Worm (Caenorhabditis elegans) whole organism, young adult: Measurements from ENCODE around the gene srh-236.
A peak's percentile ranks its signal among the peaks of the same experiment; 100 is the strongest.

Source experiments
- C06A6.2 ChIP-seq: fragments of 200-800 bp; sonication (Bioruptor generic); conservative IDR thresholded peaks from 2 replicates; pipeline ENCODE4 v1.3.6; 2022; ENCODE audit warnings: missing genetic modification characterization, missing compliant biosample characterization
- C17E4.6 ChIP-seq: fragments of 200-800 bp; sonication (Bioruptor generic); IDR thresholded peaks from 2 replicates; pipeline ENCODE4 v1.3.6; 2022; ENCODE audit warnings: missing genetic modification reagents, missing genetic modification characterization, missing compliant biosample characterization
- F10E7.11 ChIP-seq: sonication (generic microtip); optimal IDR thresholded peaks from 2 replicates; lab custom pipeline; 2017; ENCODE audit warnings: mild to moderate bottlenecking, missing genetic modification characterization, moderate library complexity, missing compliant biosample characterization
- F22D6.2 ChIP-seq: sonication (generic microtip); optimal IDR thresholded peaks from 2 replicates; lab custom pipeline; 2016; ENCODE audit warnings: mild to moderate bottlenecking, missing genetic modification characterization, missing compliant biosample characterization
- F23B12.7 ChIP-seq: sonication (generic microtip); optimal IDR thresholded peaks from 2 replicates; lab custom pipeline; 2017; ENCODE audit warnings: missing genetic modification characterization, mild to moderate bottlenecking, missing compliant biosample characterization, antibody characterized with exemption, moderate library complexity; ENCODE audit not compliant: insufficient read depth
- F33H1.4 ChIP-seq: fragments of 200-800 bp; sonication (Bioruptor generic); IDR thresholded peaks from 2 replicates; pipeline ENCODE4 v1.3.6; 2022; ENCODE audit warnings: missing genetic modification reagents, missing genetic modification characterization, missing compliant biosample characterization
- F37B4.10 ChIP-seq: fragments of 200-800 bp; sonication (Bioruptor generic); IDR thresholded peaks from 2 replicates; pipeline ENCODE4 v1.3.6; 2022; ENCODE audit warnings: missing genetic modification characterization, missing compliant biosample characterization
- F39B2.1 ChIP-seq: fragments of 200-800 bp; sonication (Bioruptor generic); IDR thresholded peaks from 2 replicates; pipeline ENCODE4 v1.3.6; 2022; ENCODE audit warnings: missing genetic modification reagents, missing genetic modification characterization, missing compliant biosample characterization
- F52B5.7 ChIP-seq: sonication (generic microtip); optimal IDR thresholded peaks from 2 replicates; lab custom pipeline; 2016; ENCODE audit warnings: mild to moderate bottlenecking, missing genetic modification characterization, missing compliant biosample characterization
- F55B11.4 ChIP-seq: sonication (generic microtip); optimal IDR thresholded peaks from 2 replicates; lab custom pipeline; 2016; ENCODE audit warnings: missing compliant biosample characterization, missing genetic modification characterization, borderline replicate concordance; ENCODE audit not compliant: insufficient read depth
- F57A8.1 ChIP-seq: fragments of 200-800 bp; sonication (Bioruptor generic); optimal IDR thresholded peaks from 2 replicates; lab custom pipeline; 2018; ENCODE audit warnings: mild to moderate bottlenecking, missing genetic modification characterization, moderate library complexity, missing compliant biosample characterization
- T07F8.4 ChIP-seq: sonication (generic microtip); optimal IDR thresholded peaks from 2 replicates; lab custom pipeline; 2016; ENCODE audit warnings: mild to moderate bottlenecking, missing genetic modification characterization, moderate library complexity, missing compliant biosample characterization
- T26A5.8 ChIP-seq: sonication (generic microtip); optimal IDR thresholded peaks from 2 replicates; lab custom pipeline; 2016; ENCODE audit warnings: missing genetic modification characterization, missing compliant biosample characterization
- Y56A3A.18 ChIP-seq: fragments of 200-800 bp; sonication (Bioruptor generic); IDR thresholded peaks from 2 replicates; pipeline ENCODE4 v1.3.6; 2022; ENCODE audit warnings: missing genetic modification reagents, missing genetic modification characterization, missing compliant biosample characterization
- akir-1 ChIP-seq: fragments of 200-800 bp; sonication (Bioruptor generic); optimal IDR thresholded peaks from 2 replicates; lab custom pipeline; 2018; ENCODE audit warnings: mild to moderate bottlenecking, missing genetic modification characterization, moderate library complexity, missing compliant biosample characterization
- ama-1 ChIP-seq, 3 experiments: fragments of 150-350 bp in 1 of 3; sonication (generic microtip) in 2 of 3; optimal IDR thresholded peaks; 2 replicates each; lab custom pipeline; 2014 to 2018; ENCODE audit warnings: missing biosample characterization in 2 of 3, missing genetic modification characterization in 2 of 3, missing genetic modification reagents in 2 of 3
- attf-3 ChIP-seq: fragments of 200-800 bp; sonication (Bioruptor generic); conservative IDR thresholded peaks from 2 replicates; pipeline ENCODE4 v1.3.6; 2022; ENCODE audit warnings: missing genetic modification reagents, missing genetic modification characterization, missing compliant biosample characterization
- attf-6 ChIP-seq: fragments of 200-800 bp; sonication (Bioruptor generic); IDR thresholded peaks from 2 replicates; pipeline ENCODE4 v1.3.6; 2022; ENCODE audit warnings: missing genetic modification reagents, missing genetic modification characterization, missing compliant biosample characterization
- bed-1 ChIP-seq: fragments of 200-800 bp; sonication (Bioruptor generic); IDR thresholded peaks from 2 replicates; pipeline ENCODE4 v1.3.6; 2022; ENCODE audit warnings: missing genetic modification reagents, missing genetic modification characterization, missing compliant biosample characterization
- ccch-3 ChIP-seq: fragments of 200-800 bp; sonication (Bioruptor generic); optimal IDR thresholded peaks from 2 replicates; lab custom pipeline; 2018; ENCODE audit warnings: mild to moderate bottlenecking, missing genetic modification characterization, missing compliant biosample characterization
- cebp-2 ChIP-seq: fragments of 200-800 bp; sonication (Bioruptor generic); IDR thresholded peaks from 2 replicates; pipeline ENCODE4 v1.3.6; 2022; ENCODE audit warnings: missing genetic modification characterization, missing compliant biosample characterization
- ceh-40 ChIP-seq: fragments of 200-800 bp; sonication (Bioruptor generic); IDR thresholded peaks from 2 replicates; pipeline ENCODE4 v1.3.6; 2022; ENCODE audit warnings: missing genetic modification characterization, missing compliant biosample characterization
- ceh-79 ChIP-seq: sonication (generic microtip); optimal IDR thresholded peaks from 2 replicates; lab custom pipeline; 2017; ENCODE audit warnings: mild to moderate bottlenecking, missing genetic modification characterization, missing compliant biosample characterization
- ceh-91 ChIP-seq: fragments of 200-800 bp; sonication (Bioruptor generic); IDR thresholded peaks from 2 replicates; pipeline ENCODE4 v1.3.6; 2022; ENCODE audit warnings: missing genetic modification reagents, missing genetic modification characterization, missing compliant biosample characterization
- dox-1 ChIP-seq: fragments of 200-800 bp; sonication (Bioruptor generic); IDR thresholded peaks from 2 replicates; pipeline ENCODE4 v1.3.6; 2022; ENCODE audit warnings: missing genetic modification reagents, missing genetic modification characterization, missing compliant biosample characterization
- dpff-1 ChIP-seq: sonication (generic microtip); optimal IDR thresholded peaks from 2 replicates; lab custom pipeline; 2017; ENCODE audit warnings: mild to moderate bottlenecking, missing genetic modification characterization, missing compliant biosample characterization
- dpl-1 ChIP-seq: fragments of 150-350 bp; optimal IDR thresholded peaks from 2 replicates; lab custom pipeline; 2014; ENCODE audit warnings: missing biosample characterization, missing genetic modification reagents, missing genetic modification characterization
- hlh-26 ChIP-seq: fragments of 200-800 bp; sonication (Bioruptor generic); conservative IDR thresholded peaks from 2 replicates; pipeline ENCODE4 v1.3.6; 2022; ENCODE audit warnings: missing genetic modification reagents, missing genetic modification characterization, missing compliant biosample characterization
- let-526 ChIP-seq: fragments of 200-800 bp; sonication (Bioruptor generic); IDR thresholded peaks from 2 replicates; pipeline ENCODE4 v1.3.6; 2022; ENCODE audit warnings: missing genetic modification reagents, missing genetic modification characterization, missing compliant biosample characterization
- let-607 ChIP-seq, 2 experiments: fragments of 200-800 bp in 1 of 2; sonication (Bioruptor generic) in 1 of 2; sonication (generic microtip) in 1 of 2; optimal IDR thresholded peaks; 2 replicates each; lab custom pipeline; 2016 to 2018; ENCODE audit warnings: mild to moderate bottlenecking in 2 of 2, missing compliant biosample characterization in 2 of 2, missing genetic modification characterization in 2 of 2, moderate library complexity in 2 of 2, missing genotype in 1 of 2
- lin-26 ChIP-seq: fragments of 200-800 bp; sonication (Bioruptor generic); IDR thresholded peaks from 2 replicates; pipeline ENCODE4 v1.3.6; 2022; ENCODE audit warnings: missing genetic modification reagents, missing genetic modification characterization, missing compliant biosample characterization
- lin-40 ChIP-seq: sonication (generic microtip); optimal IDR thresholded peaks from 2 replicates; lab custom pipeline; 2016; ENCODE audit warnings: missing genetic modification characterization, mild to moderate bottlenecking, missing compliant biosample characterization, missing genotype, missing genetic modification reagents
- madf-10 ChIP-seq: sonication (generic microtip); optimal IDR thresholded peaks from 2 replicates; lab custom pipeline; 2016; ENCODE audit warnings: mild to moderate bottlenecking, missing genetic modification characterization, missing compliant biosample characterization
- nhr-27 ChIP-seq: fragments of 200-800 bp; sonication (Bioruptor generic); optimal IDR thresholded peaks from 2 replicates; lab custom pipeline; 2018; ENCODE audit warnings: mild to moderate bottlenecking, missing genetic modification characterization, moderate library complexity, missing compliant biosample characterization
- nhr-90 ChIP-seq: sonication (generic microtip); optimal IDR thresholded peaks from 2 replicates; lab custom pipeline; 2016; ENCODE audit warnings: missing genotype, mild to moderate bottlenecking, missing genetic modification characterization, missing compliant biosample characterization
- pha-4 ChIP-seq: fragments of 150-350 bp; sonication (generic microtip); optimal IDR thresholded peaks from 2 replicates; lab custom pipeline; 2014; ENCODE audit warnings: missing biosample characterization, missing genetic modification reagents, missing genetic modification characterization
- sdz-38 ChIP-seq: sonication (generic microtip); optimal IDR thresholded peaks from 2 replicates; lab custom pipeline; 2016; ENCODE audit warnings: missing genotype, missing genetic modification characterization, missing compliant biosample characterization
- snpc-1.1 ChIP-seq: sonication (generic microtip); optimal IDR thresholded peaks from 2 replicates; lab custom pipeline; 2017; ENCODE audit warnings: missing genetic modification characterization, mild to moderate bottlenecking, missing compliant biosample characterization, antibody characterized with exemption, moderate library complexity, missing genotype, missing genetic modification reagents; ENCODE audit not compliant: insufficient read depth
- snpc-1.3 ChIP-seq: sonication (generic microtip); optimal IDR thresholded peaks from 2 replicates; lab custom pipeline; 2017; ENCODE audit warnings: missing genetic modification characterization, mild to moderate bottlenecking, missing compliant biosample characterization, antibody characterized with exemption, moderate library complexity, missing genotype, missing genetic modification reagents; ENCODE audit not compliant: insufficient read depth
- snpc-4 ChIP-seq, 5 experiments: fragments of 150-350 bp in 1 of 5; sonication (generic microtip) in 4 of 5; optimal IDR thresholded peaks; 2 replicates each; lab custom pipeline; 2014 to 2018; ENCODE audit warnings: missing genetic modification characterization in 5 of 5, missing biosample characterization in 3 of 5, antibody characterized with exemption in 2 of 5, mild to moderate bottlenecking in 2 of 5, missing compliant biosample characterization in 2 of 5, missing genotype in 2 of 5, moderate library complexity in 2 of 5, missing genetic modification reagents in 1 of 5
- unc-130 ChIP-seq: sonication (generic microtip); optimal IDR thresholded peaks from 2 replicates; lab custom pipeline; 2016; ENCODE audit warnings: missing genetic modification reagents, missing genetic modification characterization, missing compliant biosample characterization
- xnd-1 ChIP-seq: sonication (generic microtip); optimal IDR thresholded peaks from 2 replicates; lab custom pipeline; 2016; ENCODE audit warnings: missing genotype, missing genetic modification reagents, missing genetic modification characterization, missing compliant biosample characterization
- zfh-2 ChIP-seq: fragments of 200-800 bp; sonication (Bioruptor generic); conservative IDR thresholded peaks from 2 replicates; pipeline ENCODE4 v1.3.6; 2022; ENCODE audit warnings: missing genetic modification reagents, missing genetic modification characterization, missing compliant biosample characterization
- zim-3 ChIP-seq: sonication (generic microtip); optimal IDR thresholded peaks from 2 replicates; lab custom pipeline; 2017; ENCODE audit warnings: mild to moderate bottlenecking, missing genetic modification characterization, moderate library complexity, missing compliant biosample characterization
- ztf-18 ChIP-seq: sonication (generic microtip); optimal IDR thresholded peaks from 2 replicates; lab custom pipeline; 2016; ENCODE audit warnings: missing genotype, mild to moderate bottlenecking, missing genetic modification characterization, missing compliant biosample characterization
- ztf-28 ChIP-seq: fragments of 200-800 bp; sonication (Bioruptor generic); IDR thresholded peaks from 2 replicates; pipeline ENCODE4 v1.3.6; 2022; ENCODE audit warnings: missing genetic modification reagents, missing genetic modification characterization, missing compliant biosample characterization

Gene srh-236

ce11 chrV:17212743-17213142, 904 bp upstream of the srh-236 start, which contains the start of gene srh-113:
TSS of gene srh-113 (plus strand) at chrV:17213043.
- TF ChIP-seq ceh-91 (GFP tag; lab: Robert Waterston, UW) (no peak), dox-1 (GFP tag; lab: Robert Waterston, UW) (no peak), lin-40 (no peak), F39B2.1 (GFP tag; lab: Robert Waterston, UW) (no peak), F10E7.11 (tag; lab: Kevin White, UChicago) (no peak), nhr-90 (tag; lab: Kevin White, UChicago) (no peak), F23B12.7 (tag; lab: Kevin White, UChicago) (no peak), ccch-3 (GFP tag; lab: Kevin White, UChicago) (no peak), T07F8.4 (tag; lab: Kevin White, UChicago) (no peak), F52B5.7 (tag; lab: Kevin White, UChicago) (no peak), ceh-79 (no peak), Y56A3A.18 (GFP tag; lab: Robert Waterston, UW) (no peak)
- TF ChIP-seq, all 124 proteins: peak for 0

- TF ChIP-seq dpff-1 = no peak
- TF ChIP-seq C06A6.2 = no peak
- TF ChIP-seq attf-6 = no peak
- no peak for TF ChIP-seq F57A8.1
- TF ChIP-seq sdz-38 = no peak
- TF ChIP-seq F22D6.2 (tag; lab: Kevin White, UChicago) = no peak
- no peak for TF ChIP-seq F37B4.10 (GFP tag; lab: Robert Waterston, UW)
- TF ChIP-seq let-607 (tag; optimal IDR thresholded peaks at IDR 0.05; lab: Kevin White, UChicago) = no peak
- TF ChIP-seq madf-10 (tag; lab: Kevin White, UChicago) = no peak
- TF ChIP-seq C17E4.6 = no peak
- TF ChIP-seq cebp-2 (GFP tag; lab: Robert Waterston, UW) = no peak
- TF ChIP-seq snpc-1.1 = no peak
- TF ChIP-seq let-526 (GFP tag; lab: Robert Waterston, UW) = no peak
Measured at ce11 chrV:17208045-17208444, 3.8 kb downstream of the srh-236 start, which contains the start of gene Y68A4A.13. TSS of gene Y68A4A.13 (minus strand) at chrV:17208145.

- TF ChIP-seq pha-4 (tag; lab: Kevin White, UChicago) = no peak
- TF ChIP-seq cebp-2 (GFP tag; lab: Robert Waterston, UW) = no peak
- TF ChIP-seq ama-1 (optimal IDR thresholded peaks at IDR 0.05; lab: Kevin White, UChicago) = no peak
- TF ChIP-seq ama-1 (GFP tag; optimal IDR thresholded peaks at IDR 0.05; lab: Kevin White, UChicago) = no peak
- TF ChIP-seq ztf-18 (tag; lab: Kevin White, UChicago) = no peak
- no peak for TF ChIP-seq akir-1 (GFP tag; lab: Kevin White, UChicago)
- no peak for TF ChIP-seq ztf-28
- no peak for TF ChIP-seq F33H1.4
- no peak for TF ChIP-seq ceh-40 (GFP tag; lab: Robert Waterston, UW)
- TF ChIP-seq zim-3 (tag; lab: Kevin White, UChicago) = no peak
- TF ChIP-seq lin-26 = no peak
- TF ChIP-seq zfh-2 (GFP tag; lab: Robert Waterston, UW) = peak; percentile 92
- no peak for TF ChIP-seq nhr-27 (tag; lab: Kevin White, UChicago)
- no peak for TF ChIP-seq C17E4.6
- TF ChIP-seq T26A5.8 = no peak
- no peak for TF ChIP-seq snpc-1.3 (tag; lab: Kevin White, UChicago)
- no peak for TF ChIP-seq ceh-79
- no peak for TF ChIP-seq dpl-1 (GFP tag; lab: Kevin White, UChicago)
- TF ChIP-seq attf-3 (GFP tag; lab: Robert Waterston, UW) = 0 out of 2 replicates have a peak, but pooled peaks have one; percentile 11
- no peak for TF ChIP-seq hlh-26 (GFP tag; lab: Robert Waterston, UW)
- no peak for TF ChIP-seq F55B11.4 (tag; lab: Kevin White, UChicago)
- no peak for TF ChIP-seq snpc-4 (GFP tag; optimal IDR thresholded peaks at IDR 0.05; lab: Kevin White, UChicago)
- TF ChIP-seq snpc-4 (tag; optimal IDR thresholded peaks at IDR 0.05; lab: Kevin White, UChicago) = peak in 1 of 4 experiments; percentile 31
- TF ChIP-seq unc-130 = no peak
- no peak for TF ChIP-seq xnd-1 (tag; lab: Kevin White, UChicago)
- TF ChIP-seq bed-1 (GFP tag; lab: Robert Waterston, UW) = no peak
Measured at ce11 chrV:17206469-17206868, 5.4 kb downstream of the srh-236 start.
